Fruit fly (Drosophila melanogaster): ENCODE measurements around the gene CG46320.

DNA sequence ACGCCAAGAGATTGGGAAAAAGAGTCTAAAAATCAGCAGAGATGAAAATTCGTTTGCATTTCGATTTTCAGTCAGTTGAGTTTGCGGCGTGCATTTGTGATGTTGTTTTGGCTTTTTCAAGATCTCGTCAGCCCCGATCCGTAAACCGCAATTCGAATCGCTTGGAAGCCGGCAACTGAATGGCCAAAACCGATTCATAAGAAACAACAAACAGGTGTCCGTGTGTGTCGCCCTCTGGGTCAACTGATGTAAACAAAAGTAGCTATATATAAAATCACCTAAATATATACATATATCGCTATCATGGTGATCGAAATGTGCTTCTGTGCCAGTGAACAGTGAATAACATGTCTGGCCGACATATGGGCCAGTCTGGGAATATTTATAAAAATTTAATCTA is 2.9 kb downstream of the CG46320 start:
- TF ChIP-seq ttk (optimal IDR thresholded peaks at IDR 0.05) (no peak), insv (optimal IDR thresholded peaks at IDR 0.05) (no peak), h (optimal IDR thresholded peaks at IDR 0.05) (no peak), Myc (optimal IDR thresholded peaks at IDR 0.05) (no peak)
